Fruit fly (Drosophila melanogaster): ENCODE data around the gene asl.

DNA sequence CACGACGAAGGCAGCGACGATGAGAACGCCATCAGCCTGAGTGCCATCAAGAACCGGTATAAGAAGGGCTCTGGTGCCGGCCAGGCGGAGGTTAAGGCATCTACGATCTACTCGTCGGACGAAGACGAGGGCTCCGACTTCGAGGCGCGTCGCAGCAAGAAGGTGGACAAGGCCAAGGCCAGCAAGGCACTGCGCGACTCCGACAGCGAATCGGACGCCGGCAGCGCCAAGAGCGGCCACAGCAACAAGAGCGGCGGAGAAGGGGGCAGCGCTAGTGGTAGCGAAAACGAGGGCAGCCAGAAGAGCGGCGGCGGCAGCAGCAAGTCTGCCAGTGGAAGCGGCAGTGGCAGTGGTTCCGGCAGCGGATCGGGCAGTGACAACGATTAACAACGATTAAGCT, 9.1 kb upstream of the asl start:
- no peak for TF ChIP-seq usp (GFP tag; optimal IDR thresholded peaks at IDR 0.05)
- TF ChIP-seq h (GFP tag; optimal IDR thresholded peaks at IDR 0.05), result no peak
- no peak for TF ChIP-seq pan (optimal IDR thresholded peaks at IDR 0.05)
- TF ChIP-seq lola (GFP tag; optimal IDR thresholded peaks at IDR 0.05), result no peak
